Worm (Caenorhabditis elegans): ENCODE measurements around the gene cyp-35D1.
"Not testable (repeated sequence)": the region's sequence is repeated elsewhere in the genome, so short reads cannot be mapped to it uniquely, and the experiment has no call there.

DNA sequence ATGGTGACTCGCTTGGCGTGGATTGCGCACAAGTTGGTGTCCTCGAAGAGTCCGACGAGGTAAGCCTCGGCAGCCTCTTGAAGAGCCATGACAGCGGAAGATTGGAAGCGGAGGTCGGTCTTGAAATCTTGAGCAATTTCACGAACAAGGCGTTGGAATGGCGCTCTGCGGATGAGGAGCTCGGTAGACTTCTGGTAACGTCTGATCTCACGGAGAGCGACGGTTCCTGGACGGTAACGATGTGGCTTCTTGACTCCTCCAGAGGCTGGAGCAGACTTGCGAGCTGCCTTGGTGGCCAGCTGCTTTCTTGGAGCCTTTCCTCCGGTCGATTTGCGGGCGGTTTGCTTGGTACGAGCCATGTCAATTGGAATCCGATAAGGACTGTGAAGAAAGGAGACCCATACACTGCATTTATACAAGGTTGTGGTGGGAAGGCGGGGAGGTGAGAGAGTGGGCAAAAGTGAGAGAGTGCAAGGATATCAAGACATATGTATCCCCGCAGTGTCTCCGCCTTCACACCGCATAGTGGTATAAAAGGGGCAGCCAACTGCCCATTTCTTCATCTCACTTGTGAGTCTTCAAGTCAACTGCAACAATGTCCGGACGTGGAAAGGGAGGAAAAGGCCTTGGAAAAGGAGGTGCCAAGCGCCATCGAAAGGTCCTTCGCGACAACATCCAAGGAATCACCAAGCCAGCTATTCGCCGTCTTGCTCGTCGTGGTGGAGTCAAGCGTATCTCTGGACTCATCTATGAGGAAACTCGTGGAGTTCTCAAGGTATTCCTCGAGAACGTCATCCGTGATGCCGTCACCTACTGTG, 26.9 kb upstream of the cyp-35D1 start, which contains the start of the genes his-2 and his-1:
- TF ChIP-seq ama-1 (optimal IDR thresholded peaks at IDR 0.05): peak; percentile 95
- TF ChIP-seq tbx-37 (GFP tag; conservative IDR thresholded peaks at IDR 0.05); ceh-13 (GFP tag; optimal IDR thresholded peaks at IDR 0.05): not testable (repeated sequence)
